Fruit fly (Drosophila melanogaster): ENCODE data around the gene CG13239.

The CG13239 gene

DNA sequence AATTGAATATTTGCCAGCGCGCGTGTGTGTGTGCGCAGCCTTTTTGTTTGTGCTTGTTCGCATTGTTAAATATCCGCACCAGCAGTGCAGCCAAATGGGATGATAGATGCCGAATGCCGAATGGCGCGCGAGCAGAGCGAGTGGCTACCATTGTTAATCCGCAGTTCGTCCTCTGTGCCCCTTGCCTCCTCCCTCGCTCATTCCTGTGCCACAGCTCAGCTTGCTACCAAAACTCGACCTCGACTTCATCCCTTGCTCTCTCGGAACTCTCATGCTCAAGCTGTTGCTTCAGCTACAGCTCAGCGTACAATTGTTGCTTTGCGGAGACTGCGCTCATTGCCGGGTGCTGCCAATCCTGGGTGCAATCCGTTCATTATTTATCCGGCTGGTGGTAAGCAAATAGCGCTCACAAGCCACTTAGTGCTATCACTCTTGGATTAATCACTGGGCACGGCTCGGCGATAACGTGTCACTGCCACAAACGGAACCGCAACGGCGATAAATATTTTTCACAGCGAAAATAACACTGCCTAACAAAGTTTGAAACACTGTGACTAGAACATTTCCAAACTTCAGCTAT, 48.8 kb downstream of the CG13239 start:
- TF ChIP-seq CG7045 (GFP tag; optimal IDR thresholded peaks at IDR 0.05) (no peak), CG12768 (GFP tag; optimal IDR thresholded peaks at IDR 0.05) (peak; percentile 91)

DNA sequence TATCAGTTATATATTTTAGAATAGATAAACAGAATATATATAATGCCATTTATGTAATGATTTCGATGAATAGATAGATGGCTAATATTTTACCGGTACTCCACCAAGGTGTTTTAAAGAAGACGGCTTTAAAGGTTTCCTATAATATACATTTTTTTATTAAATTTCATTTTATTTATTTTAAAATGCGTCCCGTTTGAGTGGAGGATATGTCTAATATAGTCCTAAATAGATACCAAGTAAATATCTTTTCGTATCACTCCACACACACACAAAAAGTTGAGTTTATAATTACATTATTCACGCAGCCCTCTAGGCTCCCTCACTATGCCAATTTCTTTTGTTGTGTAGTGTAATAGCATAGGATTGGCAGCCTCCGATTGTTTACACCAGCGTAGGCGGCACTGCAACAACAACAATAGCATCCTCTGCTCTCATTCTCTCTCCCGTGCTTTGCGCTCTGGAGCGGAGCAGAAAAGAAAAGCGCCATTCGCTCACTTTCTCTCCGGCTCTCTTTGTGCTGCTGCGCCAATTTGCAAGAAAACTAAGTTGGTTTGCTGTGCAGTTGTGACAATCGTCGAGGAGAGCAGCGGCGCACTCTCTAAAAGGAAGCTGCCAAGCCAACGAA, 49.4 kb downstream of the CG13239 start, which contains the start of gene CG12768:
Gene CG12768, plus strand, starts transcription at position 578 of the 628 bp plus-strand sequence.
- no peak for TF ChIP-seq CG14711 (tag; optimal IDR thresholded peaks at IDR 0.05)
- no peak for TF ChIP-seq Hr96 (GFP tag; optimal IDR thresholded peaks at IDR 0.05)
- no peak for TF ChIP-seq bab1 (GFP tag; optimal IDR thresholded peaks at IDR 0.05)
- no peak for TF ChIP-seq Clk (GFP tag; optimal IDR thresholded peaks at IDR 0.05)
- TF ChIP-seq cic (GFP tag; optimal IDR thresholded peaks at IDR 0.05): no peak
- TF ChIP-seq tj (GFP tag; optimal IDR thresholded peaks at IDR 0.05): no peak
- no peak for TF ChIP-seq CG7101 (tag; optimal IDR thresholded peaks at IDR 0.05)
- TF ChIP-seq Mnt (GFP tag; optimal IDR thresholded peaks at IDR 0.05): no peak
- TF ChIP-seq CG12768 (GFP tag; optimal IDR thresholded peaks at IDR 0.05): no peak

Data from whole organism, adult.